Fruit fly (Drosophila melanogaster) whole organism: ENCODE results near the gene CG10514.

ENCODE experiments used
- CG8478 ChIP-seq: fragments of >200 bp; optimal IDR thresholded peaks from 2 replicates; lab custom pipeline; 2018; ENCODE audit warnings: inconsistent platforms
- Dll ChIP-seq: fragments of >200 bp; optimal IDR thresholded peaks from 2 replicates; lab custom pipeline; 2017
- EcR ChIP-seq, 2 experiments: fragments of >200 bp; optimal IDR thresholded peaks; 2 replicates each; lab custom pipeline; 2017; ENCODE audit warnings: missing biosample characterization in 2 of 2, missing genetic modification characterization in 2 of 2, missing genetic modification reagents in 2 of 2
- pan ChIP-seq: fragments of >200 bp; optimal IDR thresholded peaks from 2 replicates; lab custom pipeline; 2017
- psq ChIP-seq: fragments of >200 bp; optimal IDR thresholded peaks from 2 replicates; lab custom pipeline; 2017
- usp ChIP-seq: fragments of >200 bp; optimal IDR thresholded peaks from 2 replicates; lab custom pipeline; 2017; ENCODE audit warnings: missing biosample characterization, missing genetic modification characterization, mixed read lengths

The CG10514 gene

dm6 chr3R:25309175-25309574, 29.5 kb upstream of the CG10514 start:
- TF ChIP-seq psq (lab: Kevin White, UChicago) (no peak), EcR (GFP tag; optimal IDR thresholded peaks at IDR 0.05; lab: Kevin White, UChicago) (no peak), pan (lab: Kevin White, UChicago) (no peak), CG8478 (lab: Kevin White, UChicago) (no peak), Dll (lab: Kevin White, UChicago) (no peak), usp (GFP tag; lab: Kevin White, UChicago) (no peak)

dm6 chr3R:25308228-25308627, 28.6 kb upstream of the CG10514 start, which contains the start of gene CG10550:
Gene CG10550 (minus strand): TSS chr3R:25308391.
- TF ChIP-seq pan (lab: Kevin White, UChicago) (no peak), psq (lab: Kevin White, UChicago) (no peak)

dm6 chr3R:25305822-25306544, 26.3 kb upstream of the CG10514 start:
- TF ChIP-seq pan (lab: Kevin White, UChicago) (no peak), Dll (lab: Kevin White, UChicago) (no peak), CG8478 (lab: Kevin White, UChicago) (no peak), psq (lab: Kevin White, UChicago) (no peak), usp (GFP tag; lab: Kevin White, UChicago) (no peak), EcR (GFP tag; optimal IDR thresholded peaks at IDR 0.05; lab: Kevin White, UChicago) (no peak)

dm6 chr3R:25303857-25304440, 24.3 kb upstream of the CG10514 start, which contains the start of gene CG31436:
Gene CG31436 (plus strand): TSS chr3R:25304137.
- TF ChIP-seq Dll (lab: Kevin White, UChicago) (no peak), psq (lab: Kevin White, UChicago) (no peak), EcR (GFP tag; optimal IDR thresholded peaks at IDR 0.05; lab: Kevin White, UChicago) (no peak), usp (GFP tag; lab: Kevin White, UChicago) (no peak), CG8478 (lab: Kevin White, UChicago) (no peak), pan (lab: Kevin White, UChicago) (no peak)

dm6 chr3R:25302239-25302638, 22.6 kb upstream of the CG10514 start, which contains the start of gene CG31370:
Gene CG31370 (plus strand): TSS chr3R:25302464.
- TF ChIP-seq Dll (lab: Kevin White, UChicago): no peak
- TF ChIP-seq psq (lab: Kevin White, UChicago): no peak
- TF ChIP-seq pan (lab: Kevin White, UChicago): no peak
- TF ChIP-seq EcR (GFP tag; optimal IDR thresholded peaks at IDR 0.05; lab: Kevin White, UChicago): no peak
- TF ChIP-seq usp (GFP tag; lab: Kevin White, UChicago): no peak
- TF ChIP-seq CG8478 (lab: Kevin White, UChicago): no peak

dm6 chr3R:25300575-25300974, 20.9 kb upstream of the CG10514 start, which contains the start of gene CG13659:
Gene CG13659 (plus strand): TSS chr3R:25300891.
- TF ChIP-seq psq (lab: Kevin White, UChicago): no peak
- TF ChIP-seq CG8478 (lab: Kevin White, UChicago): no peak
- TF ChIP-seq Dll (lab: Kevin White, UChicago): no peak
- no peak for TF ChIP-seq usp (GFP tag; lab: Kevin White, UChicago)
- no peak for TF ChIP-seq EcR (GFP tag; optimal IDR thresholded peaks at IDR 0.05; lab: Kevin White, UChicago)
- TF ChIP-seq pan (lab: Kevin White, UChicago): no peak

- TF ChIP-seq Dll (lab: Kevin White, UChicago) (no peak), pan (lab: Kevin White, UChicago) (no peak), EcR (GFP tag; optimal IDR thresholded peaks at IDR 0.05; lab: Kevin White, UChicago) (no peak), CG8478 (lab: Kevin White, UChicago) (no peak), usp (GFP tag; lab: Kevin White, UChicago) (no peak), psq (lab: Kevin White, UChicago) (no peak)
Observed at dm6 chr3R:25299507-25299964, 19.9 kb upstream of the CG10514 start, which contains the start of gene CG31288. Gene CG31288 (minus strand): TSS chr3R:25299557.

- TF ChIP-seq pan (lab: Kevin White, UChicago) (no peak), psq (lab: Kevin White, UChicago) (no peak), EcR (GFP tag; optimal IDR thresholded peaks at IDR 0.05; lab: Kevin White, UChicago) (no peak), Dll (lab: Kevin White, UChicago) (no peak), usp (GFP tag; lab: Kevin White, UChicago) (no peak), CG8478 (lab: Kevin White, UChicago) (no peak)
Observed at dm6 chr3R:25297678-25298077, 18.0 kb upstream of the CG10514 start, which contains the start of gene CG31097. Gene CG31097 (minus strand): TSS chr3R:25297778.

dm6 chr3R:25295320-25296020, 15.8 kb upstream of the CG10514 start, which contains the start of gene CG31102:
Gene CG31102 (minus strand): TSS chr3R:25295594.
- no peak for TF ChIP-seq EcR (GFP tag; optimal IDR thresholded peaks at IDR 0.05; lab: Kevin White, UChicago)
- TF ChIP-seq pan (lab: Kevin White, UChicago): no peak
- no peak for TF ChIP-seq Dll (lab: Kevin White, UChicago)
- no peak for TF ChIP-seq psq (lab: Kevin White, UChicago)
- no peak for TF ChIP-seq usp (GFP tag; lab: Kevin White, UChicago)
- no peak for TF ChIP-seq CG8478 (lab: Kevin White, UChicago)

dm6 chr3R:25292864-25293284, 13.2 kb upstream of the CG10514 start, which contains the start of gene CG31098:
Gene CG31098 (minus strand): TSS chr3R:25292977.
- no peak for TF ChIP-seq psq (lab: Kevin White, UChicago)
- TF ChIP-seq CG8478 (lab: Kevin White, UChicago): no peak
- no peak for TF ChIP-seq pan (lab: Kevin White, UChicago)
- TF ChIP-seq Dll (lab: Kevin White, UChicago): no peak
- no peak for TF ChIP-seq usp (GFP tag; lab: Kevin White, UChicago)
- no peak for TF ChIP-seq EcR (GFP tag; optimal IDR thresholded peaks at IDR 0.05; lab: Kevin White, UChicago)
